Fruit fly (Drosophila melanogaster) whole organism, embryonic: ENCODE measurements around the gene CG10343.

Experiments used
- Abd-B ChIP-seq: fragments of 200-800 bp; sonication (Bioruptor generic); optimal IDR thresholded peaks from 2 replicates; lab custom pipeline; 2018; ENCODE audit warnings: missing biosample characterization, mild to moderate bottlenecking, missing genetic modification characterization, moderate library complexity
- CG10209 ChIP-seq: fragments of 200-800 bp; sonication (Bioruptor generic); optimal IDR thresholded peaks from 3 replicates; lab custom pipeline; 2017; ENCODE audit warnings: missing biosample characterization, mild to moderate bottlenecking, missing genetic modification characterization, missing genetic modification reagents
- CG10366 ChIP-seq: fragments of 200-800 bp; sonication (Bioruptor generic); IDR thresholded peaks from 2 replicates; pipeline ENCODE4 v1.3.6; 2022; ENCODE audit warnings: missing biosample characterization, missing genetic modification characterization
- CG10462 ChIP-seq: fragments of 200-800 bp; sonication (Bioruptor generic); optimal IDR thresholded peaks from 2 replicates; lab custom pipeline; 2016; ENCODE audit warnings: missing biosample characterization, missing genetic modification characterization
- CG11456 ChIP-seq: fragments of 200-800 bp; sonication (Bioruptor generic); IDR thresholded peaks from 3 replicates; pipeline ENCODE4 v1.3.6; 2022; ENCODE audit warnings: missing biosample characterization, missing genetic modification characterization
- CG12219 ChIP-seq: fragments of 200-800 bp; sonication (Bioruptor generic); optimal IDR thresholded peaks from 3 replicates; lab custom pipeline; 2018; ENCODE audit warnings: missing biosample characterization, mild to moderate bottlenecking, missing genetic modification characterization
- CG13123 ChIP-seq: fragments of 200-800 bp; sonication (Bioruptor generic); optimal IDR thresholded peaks from 2 replicates; lab custom pipeline; 2016; ENCODE audit warnings: missing biosample characterization, missing genetic modification characterization
- CG13775 ChIP-seq: fragments of 200-800 bp; sonication (Bioruptor generic); optimal IDR thresholded peaks from 3 replicates; lab custom pipeline; 2017; ENCODE audit warnings: missing biosample characterization, mild to moderate bottlenecking, missing genetic modification characterization
- CG13894 ChIP-seq: fragments of 200-800 bp; sonication (Bioruptor generic); optimal IDR thresholded peaks from 3 replicates; lab custom pipeline; 2018; ENCODE audit warnings: missing biosample characterization, mild to moderate bottlenecking, missing genetic modification characterization, moderate library complexity
- CG14667 ChIP-seq: fragments of 200-800 bp; sonication (Bioruptor generic); IDR thresholded peaks from 2 replicates; pipeline ENCODE4 v1.3.6; 2022; ENCODE audit warnings: missing biosample characterization, missing genetic modification characterization
- CG15514 ChIP-seq: fragments of 200-800 bp; sonication (Bioruptor generic); optimal IDR thresholded peaks from 3 replicates; lab custom pipeline; 2017; ENCODE audit warnings: missing biosample characterization, missing genetic modification characterization, mild to moderate bottlenecking, moderate library complexity, missing genetic modification reagents
- CG15601 ChIP-seq: fragments of 200-800 bp; sonication (Bioruptor generic); optimal IDR thresholded peaks from 3 replicates; lab custom pipeline; 2019; ENCODE audit warnings: missing biosample characterization, mild to moderate bottlenecking, missing genetic modification characterization, moderate library complexity
- CG17568 ChIP-seq: fragments of 200-800 bp; sonication (Bioruptor generic); optimal IDR thresholded peaks from 2 replicates; lab custom pipeline; 2018; ENCODE audit warnings: missing biosample characterization, mild to moderate bottlenecking, missing genetic modification characterization, moderate library complexity
- CG2875 ChIP-seq: fragments of 200-800 bp; sonication (Bioruptor generic); optimal IDR thresholded peaks from 2 replicates; lab custom pipeline; 2017; ENCODE audit warnings: missing biosample characterization, mild to moderate bottlenecking, missing genetic modification characterization, missing genetic modification reagents
- CG32767 ChIP-seq: fragments of 200-800 bp; sonication (Bioruptor generic); IDR thresholded peaks from 2 replicates; pipeline ENCODE4 v1.3.6; 2022; ENCODE audit warnings: missing biosample characterization, missing genetic modification characterization
- CG6254 ChIP-seq: fragments of 200-800 bp; sonication (Bioruptor generic); optimal IDR thresholded peaks from 3 replicates; lab custom pipeline; 2017; ENCODE audit warnings: mild to moderate bottlenecking, missing biosample characterization, missing genetic modification reagents, missing genetic modification characterization
- CG6272 ChIP-seq: fragments of 200-800 bp; sonication (Bioruptor generic); IDR thresholded peaks from 2 replicates; pipeline ENCODE4 v1.3.6; 2022; ENCODE audit warnings: missing biosample characterization, missing genetic modification characterization
- CG7357 ChIP-seq: fragments of 200-800 bp; sonication (Bioruptor generic); IDR thresholded peaks from 3 replicates; pipeline ENCODE4 v1.3.6; 2022; ENCODE audit warnings: missing biosample characterization, missing genetic modification characterization
- CG7372 ChIP-seq: fragments of 200-800 bp; sonication (Bioruptor generic); IDR thresholded peaks from 2 replicates; pipeline ENCODE4 v1.3.6; 2022; ENCODE audit warnings: missing biosample characterization, missing genetic modification characterization
- CG7556 ChIP-seq: fragments of 200-800 bp; sonication (Bioruptor generic); optimal IDR thresholded peaks from 2 replicates; lab custom pipeline; 2017; ENCODE audit warnings: missing biosample characterization, mild to moderate bottlenecking, missing genetic modification characterization
- CG8089 ChIP-seq: fragments of 200-800 bp; sonication (Bioruptor generic); optimal IDR thresholded peaks from 3 replicates; lab custom pipeline; 2016; ENCODE audit warnings: missing biosample characterization, missing genetic modification characterization
- CG9797 ChIP-seq: fragments of 200-800 bp; sonication (Bioruptor generic); optimal IDR thresholded peaks from 3 replicates; lab custom pipeline; 2018; ENCODE audit warnings: missing biosample characterization, mild to moderate bottlenecking, missing genetic modification characterization
- Dll ChIP-seq: fragments of 200-800 bp; sonication (Bioruptor generic); IDR thresholded peaks from 4 replicates; pipeline ENCODE4 v1.3.6; 2022; ENCODE audit warnings: missing biosample characterization, missing genetic modification characterization; ENCODE audit not compliant: partially characterized antibody
- Fer2 ChIP-seq: fragments of 200-800 bp; sonication (Bioruptor generic); optimal IDR thresholded peaks from 2 replicates; lab custom pipeline; 2018; ENCODE audit warnings: missing biosample characterization, mild to moderate bottlenecking, missing genetic modification characterization, moderate library complexity
- GATAe ChIP-seq: fragments of 200-800 bp; sonication (Bioruptor generic); conservative IDR thresholded peaks from 2 replicates; pipeline ENCODE4 v1.3.6; 2022; ENCODE audit warnings: missing biosample characterization, missing genetic modification characterization
- HLHmδ ChIP-seq: fragments of 200-800 bp; sonication (Bioruptor generic); optimal IDR thresholded peaks from 2 replicates; lab custom pipeline; 2018; ENCODE audit warnings: missing biosample characterization, mild to moderate bottlenecking, missing genetic modification characterization, moderate library complexity
- Hey ChIP-seq: fragments of 200-800 bp; sonication (Bioruptor generic); optimal IDR thresholded peaks from 3 replicates; lab custom pipeline; 2018; ENCODE audit warnings: missing biosample characterization, mild to moderate bottlenecking, missing genetic modification characterization
- Hr3 ChIP-seq: fragments of 200-800 bp; sonication (Bioruptor generic); optimal IDR thresholded peaks from 3 replicates; lab custom pipeline; 2016; ENCODE audit warnings: missing biosample characterization, missing genetic modification characterization
- MESR4 ChIP-seq: fragments of 200-800 bp; sonication (Bioruptor generic); optimal IDR thresholded peaks from 2 replicates; lab custom pipeline; 2018; ENCODE audit warnings: missing biosample characterization, mild to moderate bottlenecking, missing genetic modification characterization, moderate library complexity
- Optix ChIP-seq: fragments of 200-800 bp; sonication (Bioruptor generic); IDR thresholded peaks from 3 replicates; pipeline ENCODE4 v1.3.6; 2022; ENCODE audit warnings: missing biosample characterization, missing genetic modification characterization
- Sox102F ChIP-seq: fragments of 200-800 bp; sonication (Bioruptor generic); optimal IDR thresholded peaks from 2 replicates; lab custom pipeline; 2018; ENCODE audit warnings: missing biosample characterization, mild to moderate bottlenecking, missing genetic modification characterization, moderate library complexity
- Vsx1 ChIP-seq: fragments of 200-800 bp; sonication (Bioruptor generic); optimal IDR thresholded peaks from 2 replicates; lab custom pipeline; 2017; ENCODE audit warnings: missing biosample characterization, mild to moderate bottlenecking, missing genetic modification characterization, missing genetic modification reagents
- btn ChIP-seq: fragments of 200-800 bp; sonication (Bioruptor generic); optimal IDR thresholded peaks from 2 replicates; lab custom pipeline; 2016; ENCODE audit warnings: missing biosample characterization, missing genetic modification characterization
- da ChIP-seq: fragments of 200-800 bp; sonication (Bioruptor generic); optimal IDR thresholded peaks from 2 replicates; lab custom pipeline; 2016; ENCODE audit warnings: missing biosample characterization, missing genetic modification characterization
- dimm ChIP-seq: fragments of 200-800 bp; sonication (Bioruptor generic); IDR thresholded peaks from 2 replicates; pipeline ENCODE4 v1.3.6; 2022; ENCODE audit warnings: missing biosample characterization, missing genetic modification characterization
- exex ChIP-seq: fragments of 200-800 bp; sonication (Bioruptor generic); optimal IDR thresholded peaks from 4 replicates; lab custom pipeline; 2018; ENCODE audit warnings: missing biosample characterization, mild to moderate bottlenecking, missing genetic modification characterization, moderate library complexity
- eyg ChIP-seq: fragments of 200-800 bp; sonication (Bioruptor generic); optimal IDR thresholded peaks from 3 replicates; lab custom pipeline; 2016; ENCODE audit warnings: missing biosample characterization, missing genetic modification characterization
- gfzf ChIP-seq: fragments of 200-800 bp; sonication (Bioruptor generic); optimal IDR thresholded peaks from 2 replicates; lab custom pipeline; 2016; ENCODE audit warnings: missing biosample characterization, mild to moderate bottlenecking, missing genetic modification characterization, moderate library complexity
- klu ChIP-seq: fragments of 200-800 bp; sonication (Bioruptor generic); IDR thresholded peaks from 2 replicates; pipeline ENCODE4 v1.3.6; 2022; ENCODE audit warnings: missing biosample characterization, missing genetic modification characterization
- kni ChIP-seq: fragments of 200-800 bp; sonication (Bioruptor generic); optimal IDR thresholded peaks from 3 replicates; lab custom pipeline; 2017; ENCODE audit warnings: mild to moderate bottlenecking, missing biosample characterization, missing genetic modification reagents, missing genetic modification characterization
- lab ChIP-seq: fragments of 200-800 bp; sonication (Bioruptor generic); optimal IDR thresholded peaks from 3 replicates; lab custom pipeline; 2017; ENCODE audit warnings: missing biosample characterization, missing genetic modification characterization, mild to moderate bottlenecking, moderate library complexity, missing genetic modification reagents
- nmo ChIP-seq: fragments of 200-800 bp; sonication (Bioruptor generic); optimal IDR thresholded peaks from 2 replicates; lab custom pipeline; 2018; ENCODE audit warnings: missing biosample characterization, mild to moderate bottlenecking, missing genetic modification characterization, moderate library complexity
- seq ChIP-seq: fragments of 200-800 bp; sonication (Bioruptor generic); IDR thresholded peaks from 2 replicates; pipeline ENCODE4 v1.3.6; 2022; ENCODE audit warnings: missing biosample characterization, missing genetic modification characterization
- sima ChIP-seq: fragments of 200-800 bp; sonication (Bioruptor generic); optimal IDR thresholded peaks from 2 replicates; lab custom pipeline; 2016; ENCODE audit warnings: missing biosample characterization, missing genetic modification characterization
- sisA ChIP-seq: fragments of 200-800 bp; sonication (Bioruptor generic); IDR thresholded peaks from 2 replicates; pipeline ENCODE4 v1.3.6; 2022; ENCODE audit warnings: missing biosample characterization, missing genetic modification characterization
- usp ChIP-seq: fragments of >200 bp; optimal IDR thresholded peaks from 2 replicates; lab custom pipeline; 2017; ENCODE audit warnings: missing biosample characterization, missing genetic modification characterization
- wek ChIP-seq: fragments of 200-800 bp; sonication (Bioruptor generic); optimal IDR thresholded peaks from 3 replicates; lab custom pipeline; 2018; ENCODE audit warnings: missing biosample characterization, mild to moderate bottlenecking, missing genetic modification characterization, moderate library complexity
- zf30C ChIP-seq: fragments of 200-800 bp; sonication (Bioruptor generic); optimal IDR thresholded peaks from 3 replicates; lab custom pipeline; 2018; ENCODE audit warnings: missing biosample characterization, mild to moderate bottlenecking, missing genetic modification characterization

Gene CG10343

DNA sequence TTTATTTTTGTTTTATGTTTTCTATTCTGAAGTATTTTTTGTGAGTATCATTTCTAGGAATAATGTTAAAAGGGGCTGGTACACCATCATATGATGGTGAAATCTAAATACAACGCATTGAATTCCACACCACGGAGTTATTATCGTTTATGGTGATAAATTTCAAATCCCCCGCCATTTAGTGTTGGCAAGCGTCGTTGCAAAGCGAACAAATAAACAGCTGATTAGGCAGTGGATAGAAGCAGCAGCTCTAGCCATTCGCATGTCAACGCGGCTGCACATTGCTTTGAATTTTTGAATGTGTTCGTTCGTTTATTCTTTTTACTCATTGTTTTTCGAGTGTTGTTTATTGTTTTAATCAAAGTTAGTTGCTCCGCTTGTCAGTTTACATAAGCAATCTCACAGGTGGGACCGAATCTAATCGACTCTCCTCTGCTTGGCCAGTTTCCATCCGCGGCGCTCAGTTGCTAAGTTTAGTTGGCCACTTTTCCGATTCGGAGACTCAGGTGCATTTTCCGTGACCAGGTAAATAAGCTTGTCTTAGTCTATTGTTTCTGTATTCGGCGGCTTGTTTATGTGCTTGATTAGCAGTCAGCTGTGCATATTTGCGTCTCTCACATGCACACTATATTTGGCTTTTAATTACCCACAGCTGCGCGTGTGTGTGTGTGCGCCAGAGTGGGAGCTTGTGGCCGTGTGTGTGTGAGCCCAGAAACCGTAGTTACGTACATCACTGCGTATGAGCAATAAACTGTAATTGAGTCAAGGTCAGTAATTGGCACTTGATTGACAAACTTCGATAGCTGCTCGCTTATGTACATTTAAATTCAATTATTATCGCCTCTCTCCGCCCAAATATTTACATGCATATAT is 26.1 kb upstream of the CG10343 start, which contains the start of the genes Mst36Fa and CG31751 (continued):
- TF ChIP-seq CG15601 (tag; lab: Kevin White, UChicago) (peak; percentile 87), CG15514 (GFP tag; lab: Kevin White, UChicago) (peak; percentile 89), Vsx1 (GFP tag; lab: Kevin White, UChicago) (peak; percentile 97), Dll (GFP tag; lab: Robert Waterston, UW) (peak; percentile 45; the same call in 1 of the 4 replicates), lab (GFP tag; lab: Kevin White, UChicago) (peak; percentile 94), CG17568 (peak; percentile 84), da (peak; percentile 71), CG32767 (GFP tag; lab: Robert Waterston, UW) (peak; percentile 60), Abd-B (GFP tag; lab: Kevin White, UChicago) (peak; percentile 26), dimm (GFP tag; lab: Robert Waterston, UW) (no peak), CG12219 (GFP tag; lab: Kevin White, UChicago) (peak; percentile 82), CG11456 (GFP tag; lab: Robert Waterston, UW) (peak; percentile 83), eyg (GFP tag; lab: Kevin White, UChicago) (peak; percentile 81), seq (GFP tag; lab: Robert Waterston, UW) (peak; percentile 77), CG10462 (GFP tag; lab: Kevin White, UChicago) (peak; percentile 18), CG7372 (GFP tag; lab: Robert Waterston, UW) (peak; percentile 71), exex (tag; lab: Kevin White, UChicago) (peak; percentile 78), Hr3 (GFP tag; lab: Kevin White, UChicago) (peak; percentile 52), Fer2 (tag; lab: Kevin White, UChicago) (peak; percentile 61), CG6254 (GFP tag; lab: Kevin White, UChicago) (peak; percentile 55), btn (GFP tag; lab: Kevin White, UChicago) (peak; percentile 68), kni (GFP tag; lab: Kevin White, UChicago) (peak; percentile 93), CG7556 (GFP tag; lab: Kevin White, UChicago) (peak; percentile 88), CG2875 (GFP tag; lab: Kevin White, UChicago) (peak; percentile 87), CG6272 (GFP tag; lab: Robert Waterston, UW) (no peak), CG9797 (peak; percentile 33), CG14667 (GFP tag; lab: Robert Waterston, UW) (no peak), wek (GFP tag; lab: Kevin White, UChicago) (peak; percentile 88), CG10366 (peak; percentile 28; the same call in 1 of the 2 replicates), Optix (GFP tag; lab: Robert Waterston, UW) (no peak; the same call in 2 of the 3 replicates), CG7357 (GFP tag; lab: Robert Waterston, UW) (no peak), nmo (GFP tag; lab: Kevin White, UChicago) (peak; percentile 30), HLHmδ (GFP tag; lab: Kevin White, UChicago) (peak; percentile 72), CG13123 (GFP tag; lab: Kevin White, UChicago) (peak; percentile 79), CG13894 (peak; percentile 68), Hey (peak; percentile 88), gfzf (GFP tag; lab: Kevin White, UChicago) (peak; percentile 54), klu (GFP tag; lab: Robert Waterston, UW) (no peak), zf30C (GFP tag; lab: Kevin White, UChicago) (no peak), Sox102F (GFP tag; lab: Kevin White, UChicago) (peak; percentile 67), CG13775 (GFP tag; lab: Kevin White, UChicago) (peak; percentile 43), CG8089 (GFP tag; lab: Kevin White, UChicago) (peak; percentile 85), sisA (GFP tag; lab: Robert Waterston, UW) (no peak; the same call in 1 of the 2 replicates), GATAe (GFP tag; lab: Robert Waterston, UW) (no peak), usp (no peak), MESR4 (GFP tag; lab: Kevin White, UChicago) (peak; percentile 37), sima (GFP tag; lab: Kevin White, UChicago) (peak; percentile 71), CG10209 (GFP tag; lab: Kevin White, UChicago) (peak; percentile 88)
